Worm (Caenorhabditis elegans): ENCODE measurements around the gene C50F4.4.

C50F4.4 gene

ce11 chrV:9513590-9513989, 23.0 kb upstream of the C50F4.4 start, which contains the start of gene eif-2Bdelta (continued):
- TF ChIP-seq pbrm-1 (GFP tag; IDR thresholded peaks at IDR 0.05): 0 out of 2 replicates have a peak, but pooled peaks have one; percentile 28
- TF ChIP-seq let-607 (tag; optimal IDR thresholded peaks at IDR 0.05): peak in 1 of 2 experiments; percentile 23
- TF ChIP-seq lin-54 (GFP tag; optimal IDR thresholded peaks at IDR 0.05): peak; percentile 59
- no peak for TF ChIP-seq somi-1 (GFP tag; optimal IDR thresholded peaks at IDR 0.05)
- TF ChIP-seq lin-40 (tag; optimal IDR thresholded peaks at IDR 0.05): peak; percentile 62
- no peak for TF ChIP-seq tlf-1 (GFP tag; optimal IDR thresholded peaks at IDR 0.05)
- TF ChIP-seq cebp-1 (GFP tag; IDR thresholded peaks at IDR 0.05): no peak
- peak; percentile 53 for TF ChIP-seq cebp-1 (tag; optimal IDR thresholded peaks at IDR 0.05)
- TF ChIP-seq D2030.7 (GFP tag; IDR thresholded peaks at IDR 0.05): no peak
- TF ChIP-seq ZK185.1 (tag; optimal IDR thresholded peaks at IDR 0.05; ENCODE audit: poor library complexity, severe bottlenecking): peak; percentile 39
- no peak for TF ChIP-seq aptf-3 (GFP tag; IDR thresholded peaks at IDR 0.05)
- TF ChIP-seq gei-17 (GFP tag; optimal IDR thresholded peaks at IDR 0.05): no peak
- TF ChIP-seq lin-35 (GFP tag; optimal IDR thresholded peaks at IDR 0.05): peak in 1 of 3 experiments; percentile 70
- 0 out of 2 replicates have a peak, but pooled peaks have one; percentile 23 for TF ChIP-seq hmg-1.2 (GFP tag; IDR thresholded peaks at IDR 0.05)
- no peak for TF ChIP-seq ceh-40 (GFP tag; IDR thresholded peaks at IDR 0.05)
- no peak for TF ChIP-seq die-1 (tag; optimal IDR thresholded peaks at IDR 0.05)
- TF ChIP-seq lsl-1 (GFP tag; optimal IDR thresholded peaks at IDR 0.05): peak; percentile 21
- TF ChIP-seq rpc-1 (optimal IDR thresholded peaks at IDR 0.05): no peak
- no peak for TF ChIP-seq rpc-1 (tag; optimal IDR thresholded peaks at IDR 0.05)
- no peak for TF ChIP-seq snpc-3.4 (tag; optimal IDR thresholded peaks at IDR 0.05)
- TF ChIP-seq snpc-1.1 (tag; optimal IDR thresholded peaks at IDR 0.05; ENCODE audit: insufficient read depth): no peak
- TF ChIP-seq Y56A3A.18 (GFP tag; IDR thresholded peaks at IDR 0.05): no peak
- peak; percentile 24 for TF ChIP-seq efl-1 (GFP tag; optimal IDR thresholded peaks at IDR 0.05)
- TF ChIP-seq mel-28 (tag; optimal IDR thresholded peaks at IDR 0.05; ENCODE audit: borderline replicate concordance): no peak
- no peak for TF ChIP-seq atf-7 (tag; optimal IDR thresholded peaks at IDR 0.05)
- no peak for TF ChIP-seq F55B11.4 (tag; optimal IDR thresholded peaks at IDR 0.05; ENCODE audit: borderline replicate concordance, insufficient read depth)
- TF ChIP-seq C06A6.2 (GFP tag; conservative IDR thresholded peaks at IDR 0.05): no peak

- TF ChIP-seq die-1 (tag; optimal IDR thresholded peaks at IDR 0.05) (peak; percentile 1), nhr-80 (tag; optimal IDR thresholded peaks at IDR 0.05) (peak; percentile 15), ztf-26 (tag; optimal IDR thresholded peaks at IDR 0.05) (peak; percentile 89), B0261.1 (tag; optimal IDR thresholded peaks at IDR 0.05) (no peak), lin-40 (tag; optimal IDR thresholded peaks at IDR 0.05) (peak; percentile 45), Y56A3A.18 (GFP tag; IDR thresholded peaks at IDR 0.05) (0 out of 2 replicates have a peak, but pooled peaks have one; percentile 33), F22D6.2 (tag; optimal IDR thresholded peaks at IDR 0.05) (peak; percentile 82), lin-54 (GFP tag; optimal IDR thresholded peaks at IDR 0.05) (no peak), C06A6.2 (GFP tag; conservative IDR thresholded peaks at IDR 0.05) (peak; percentile 43; the same call in 1 of the 2 replicates), lin-26 (GFP tag; IDR thresholded peaks at IDR 0.05) (peak; percentile 65; the same call in 1 of the 2 replicates), somi-1 (GFP tag; optimal IDR thresholded peaks at IDR 0.05) (peak; percentile 78)
These were observed 20.3 kb upstream of the C50F4.4 start for ce11 chrV:9516280-9516679.

- TF ChIP-seq nhr-120 (GFP tag; IDR thresholded peaks at IDR 0.05) (no peak), ztf-26 (tag; optimal IDR thresholded peaks at IDR 0.05) (no peak), ccch-3 (GFP tag; optimal IDR thresholded peaks at IDR 0.05) (no peak), ama-1 (optimal IDR thresholded peaks at IDR 0.05) (no peak), ama-1 (GFP tag; optimal IDR thresholded peaks at IDR 0.05) (no peak), lin-40 (tag; optimal IDR thresholded peaks at IDR 0.05) (no peak), let-526 (GFP tag; IDR thresholded peaks at IDR 0.05) (no peak)
These were observed 17.7 kb upstream of the C50F4.4 start, which contains the start of gene C50F4.8 for ce11 chrV:9518832-9519231. Gene C50F4.8, minus strand, starts transcription at chrV:9518859.
